Fruit fly (Drosophila melanogaster) whole organism, embryonic: ENCODE measurements around the gene CG18545.

Source experiments
- Aef1 ChIP-seq: fragments of 200-800 bp; sonication (Bioruptor generic); IDR thresholded peaks from 3 replicates; pipeline ENCODE4 v1.3.6; 2022; ENCODE audit warnings: missing biosample characterization, missing genetic modification characterization
- Asciz ChIP-seq: fragments of 200-800 bp; sonication (Bioruptor generic); optimal IDR thresholded peaks from 2 replicates; lab custom pipeline; 2017; ENCODE audit warnings: missing biosample characterization, mild to moderate bottlenecking, missing genetic modification characterization, missing genetic modification reagents
- C15 ChIP-seq: fragments of 200-800 bp; sonication (Bioruptor generic); IDR thresholded peaks from 3 replicates; pipeline ENCODE4 v1.3.6; 2022; ENCODE audit warnings: missing biosample characterization, missing genetic modification characterization
- CG10274 ChIP-seq: fragments of 200-800 bp; sonication (Bioruptor generic); optimal IDR thresholded peaks from 3 replicates; lab custom pipeline; 2017; ENCODE audit warnings: missing biosample characterization, mild to moderate bottlenecking, missing genetic modification characterization
- CG10321 ChIP-seq: fragments of 200-800 bp; sonication (Bioruptor generic); IDR thresholded peaks from 2 replicates; pipeline ENCODE4 v1.3.6; 2022; ENCODE audit warnings: missing biosample characterization, missing genetic modification characterization
- CG10543 ChIP-seq: fragments of 200-800 bp; sonication (Bioruptor generic); optimal IDR thresholded peaks from 3 replicates; lab custom pipeline; 2017; ENCODE audit warnings: missing biosample characterization, mild to moderate bottlenecking, missing genetic modification characterization, moderate library complexity
- CG12236 ChIP-seq: fragments of 200-800 bp; sonication (Bioruptor generic); optimal IDR thresholded peaks from 2 replicates; lab custom pipeline; 2016; ENCODE audit warnings: missing biosample characterization, missing genetic modification characterization
- CG13123 ChIP-seq: fragments of 200-800 bp; sonication (Bioruptor generic); optimal IDR thresholded peaks from 2 replicates; lab custom pipeline; 2016; ENCODE audit warnings: missing biosample characterization, missing genetic modification characterization
- CG1603 ChIP-seq: fragments of 200-800 bp; sonication (Bioruptor generic); optimal IDR thresholded peaks from 2 replicates; lab custom pipeline; 2019; ENCODE audit warnings: missing biosample characterization, mild to moderate bottlenecking, missing genetic modification characterization, moderate library complexity
- CG17359 ChIP-seq: fragments of 200-800 bp; sonication (Bioruptor generic); optimal IDR thresholded peaks from 3 replicates; lab custom pipeline; 2018; ENCODE audit warnings: missing biosample characterization, mild to moderate bottlenecking, missing genetic modification characterization, moderate library complexity
- CG18011 ChIP-seq: fragments of 200-800 bp; sonication (Bioruptor generic); optimal IDR thresholded peaks from 2 replicates; lab custom pipeline; 2017; ENCODE audit warnings: missing biosample characterization, missing genetic modification characterization, mild to moderate bottlenecking, moderate library complexity, missing genotype
- CG18262 ChIP-seq: fragments of 200-800 bp; optimal IDR thresholded peaks from 3 replicates; lab custom pipeline; 2019; ENCODE audit warnings: missing biosample characterization, mild to moderate bottlenecking, missing genetic modification characterization, moderate library complexity
- CG18764 ChIP-seq: fragments of 200-800 bp; sonication (Bioruptor generic); optimal IDR thresholded peaks from 3 replicates; lab custom pipeline; 2016; ENCODE audit warnings: missing biosample characterization, missing genetic modification characterization
- CG2129 ChIP-seq: fragments of 200-800 bp; sonication (Bioruptor generic); IDR thresholded peaks from 2 replicates; pipeline ENCODE4 v1.3.6; 2022; ENCODE audit warnings: missing biosample characterization, missing genetic modification characterization; ENCODE audit not compliant: partially characterized antibody
- CG3847 ChIP-seq: fragments of 200-800 bp; sonication (Bioruptor generic); IDR thresholded peaks from 2 replicates; pipeline ENCODE4 v1.3.6; 2022; ENCODE audit warnings: missing biosample characterization, missing genetic modification characterization
- CG4854 ChIP-seq: fragments of 200-800 bp; sonication (Bioruptor generic); optimal IDR thresholded peaks from 2 replicates; lab custom pipeline; 2016; ENCODE audit warnings: missing biosample characterization, missing genetic modification characterization, inconsistent platforms
- CG5245 ChIP-seq: fragments of 200-800 bp; sonication (Bioruptor generic); optimal IDR thresholded peaks from 3 replicates; lab custom pipeline; 2016; ENCODE audit warnings: missing biosample characterization, missing genetic modification characterization
- CG6254 ChIP-seq: fragments of 200-800 bp; sonication (Bioruptor generic); optimal IDR thresholded peaks from 3 replicates; lab custom pipeline; 2017; ENCODE audit warnings: mild to moderate bottlenecking, missing biosample characterization, missing genetic modification reagents, missing genetic modification characterization
- CG7556 ChIP-seq: fragments of 200-800 bp; sonication (Bioruptor generic); optimal IDR thresholded peaks from 2 replicates; lab custom pipeline; 2017; ENCODE audit warnings: missing biosample characterization, mild to moderate bottlenecking, missing genetic modification characterization
- CHES-1-like ChIP-seq: fragments of 200-800 bp; sonication (Bioruptor generic); optimal IDR thresholded peaks from 2 replicates; lab custom pipeline; 2016; ENCODE audit warnings: missing biosample characterization, missing genetic modification characterization
- D19A ChIP-seq: fragments of 200-800 bp; optimal IDR thresholded peaks from 3 replicates; lab custom pipeline; 2019; ENCODE audit warnings: missing biosample characterization, mild to moderate bottlenecking, missing genetic modification characterization, moderate library complexity
- Dip3 ChIP-seq: fragments of 200-800 bp; sonication (Bioruptor generic); optimal IDR thresholded peaks from 3 replicates; lab custom pipeline; 2016; ENCODE audit warnings: missing biosample characterization, missing genetic modification characterization
- Ets65A ChIP-seq: fragments of 200-800 bp; sonication (Bioruptor generic); peaks from one replicate; lab custom pipeline; 2016; ENCODE audit warnings: missing biosample characterization, missing genetic modification characterization
- Max ChIP-seq: fragments of 200-800 bp; sonication (Bioruptor generic); optimal IDR thresholded peaks from 2 replicates; lab custom pipeline; 2016; ENCODE audit warnings: missing biosample characterization, mild to moderate bottlenecking, missing genetic modification characterization
- Med ChIP-seq: fragments of 200-800 bp; sonication (Bioruptor generic); peaks from one replicate; lab custom pipeline; 2016; ENCODE audit warnings: missing biosample characterization, missing genetic modification characterization, mild to moderate bottlenecking, inconsistent platforms, moderate library complexity
- NFAT ChIP-seq: fragments of 200-800 bp; sonication (Bioruptor generic); IDR thresholded peaks from 2 replicates; pipeline ENCODE4 v1.3.6; 2022; ENCODE audit warnings: missing biosample characterization, missing genetic modification characterization
- Oli ChIP-seq: fragments of 200-800 bp; sonication (Bioruptor generic); optimal IDR thresholded peaks from 2 replicates; lab custom pipeline; 2018; ENCODE audit warnings: missing biosample characterization, mild to moderate bottlenecking, missing genetic modification characterization, moderate library complexity
- chif ChIP-seq, 2 experiments: fragments of 200-800 bp; sonication (Bioruptor generic); optimal IDR thresholded peaks; 3 replicates each; lab custom pipeline; 2016; ENCODE audit warnings: missing biosample characterization in 2 of 2, missing genetic modification characterization in 2 of 2
- cwo ChIP-seq: fragments of 200-800 bp; sonication (Bioruptor generic); optimal IDR thresholded peaks from 3 replicates; lab custom pipeline; 2017; ENCODE audit warnings: missing biosample characterization, missing genetic modification characterization, mild to moderate bottlenecking, moderate library complexity, missing genetic modification reagents
- disco-r ChIP-seq: fragments of 200-800 bp; sonication (Bioruptor generic); optimal IDR thresholded peaks from 2 replicates; lab custom pipeline; 2016; ENCODE audit warnings: missing biosample characterization, missing genetic modification characterization
- dmrt11E ChIP-seq: fragments of 200-800 bp; sonication (Bioruptor generic); optimal IDR thresholded peaks from 3 replicates; lab custom pipeline; 2018; ENCODE audit warnings: missing biosample characterization, mild to moderate bottlenecking, missing genetic modification characterization, moderate library complexity
- dmrt99B ChIP-seq: fragments of 200-800 bp; sonication (Bioruptor generic); optimal IDR thresholded peaks from 2 replicates; lab custom pipeline; 2018; ENCODE audit warnings: missing biosample characterization, mild to moderate bottlenecking, missing genetic modification characterization, moderate library complexity
- ewg ChIP-seq: fragments of 200-800 bp; sonication (Bioruptor generic); optimal IDR thresholded peaks from 3 replicates; lab custom pipeline; 2017; ENCODE audit warnings: mild to moderate bottlenecking, missing biosample characterization, missing genetic modification reagents, missing genetic modification characterization
- fu2 ChIP-seq: fragments of 200-800 bp; sonication (Bioruptor generic); optimal IDR thresholded peaks from 2 replicates; lab custom pipeline; 2016; ENCODE audit warnings: missing biosample characterization, missing genetic modification characterization
- gsb ChIP-seq: fragments of 200-800 bp; sonication (Bioruptor generic); IDR thresholded peaks from 2 replicates; pipeline ENCODE4 v1.3.6; 2022; ENCODE audit warnings: missing biosample characterization, missing genetic modification characterization
- ind ChIP-seq: fragments of 200-800 bp; sonication (Bioruptor generic); optimal IDR thresholded peaks from 3 replicates; lab custom pipeline; 2016; ENCODE audit warnings: missing biosample characterization, missing genetic modification characterization
- kni ChIP-seq: fragments of 200-800 bp; sonication (Bioruptor generic); optimal IDR thresholded peaks from 3 replicates; lab custom pipeline; 2017; ENCODE audit warnings: mild to moderate bottlenecking, missing biosample characterization, missing genetic modification reagents, missing genetic modification characterization
- nom ChIP-seq: fragments of 200-800 bp; sonication (Bioruptor generic); optimal IDR thresholded peaks from 2 replicates; lab custom pipeline; 2017; ENCODE audit warnings: missing biosample characterization, missing genetic modification characterization, mild to moderate bottlenecking, moderate library complexity, missing genetic modification reagents
- oc ChIP-seq: fragments of 200-800 bp; sonication (Bioruptor generic); optimal IDR thresholded peaks from 2 replicates; lab custom pipeline; 2018; ENCODE audit warnings: missing biosample characterization, mild to moderate bottlenecking, missing genetic modification characterization, moderate library complexity
- p53 ChIP-seq: fragments of 200-800 bp; sonication (Bioruptor generic); optimal IDR thresholded peaks from 2 replicates; lab custom pipeline; 2016; ENCODE audit warnings: missing biosample characterization, missing genetic modification characterization
- pan ChIP-seq, 4 experiments: fragments of >200 bp in 3 of 4; fragments of 200-800 bp in 1 of 4; sonication (Bioruptor generic) in 1 of 4; optimal IDR thresholded peaks in 3 of 4; IDR thresholded peaks in 1 of 4; 2 replicates each; pipeline versions ENCODE4 v1.3.6 to Lab custom; 2017 to 2022; ENCODE audit warnings: missing biosample characterization in 2 of 4, missing genetic modification characterization in 2 of 4, mixed read lengths in 1 of 4
- psq ChIP-seq: fragments of 200-800 bp; sonication (Bioruptor generic); optimal IDR thresholded peaks from 2 replicates; lab custom pipeline; 2017; ENCODE audit warnings: missing biosample characterization, missing genetic modification characterization
- row ChIP-seq: fragments of 200-800 bp; sonication (Bioruptor generic); IDR thresholded peaks from 3 replicates; pipeline ENCODE4 v1.3.6; 2022; ENCODE audit warnings: missing biosample characterization, missing genetic modification characterization
- sisA ChIP-seq: fragments of 200-800 bp; sonication (Bioruptor generic); IDR thresholded peaks from 2 replicates; pipeline ENCODE4 v1.3.6; 2022; ENCODE audit warnings: missing biosample characterization, missing genetic modification characterization
- slp2 ChIP-seq: fragments of 200-800 bp; sonication (Bioruptor generic); optimal IDR thresholded peaks from 2 replicates; lab custom pipeline; 2016; ENCODE audit warnings: missing biosample characterization, missing genetic modification characterization
- so ChIP-seq: fragments of 200-800 bp; sonication (Bioruptor generic); IDR thresholded peaks from 3 replicates; pipeline ENCODE4 v1.3.6; 2022; ENCODE audit warnings: missing biosample characterization, missing genetic modification characterization
- ssp ChIP-seq: fragments of 200-800 bp; sonication (Bioruptor generic); IDR thresholded peaks from 2 replicates; pipeline ENCODE4 v1.3.6; 2022; ENCODE audit warnings: missing biosample characterization, missing genetic modification characterization
- stc ChIP-seq: fragments of 200-800 bp; sonication (Bioruptor generic); IDR thresholded peaks from 2 replicates; pipeline ENCODE4 v1.3.6; 2022; ENCODE audit warnings: missing biosample characterization, missing genetic modification characterization
- trh ChIP-seq: fragments of 200-800 bp; sonication (Bioruptor generic); optimal IDR thresholded peaks from 2 replicates; lab custom pipeline; 2016; ENCODE audit warnings: missing biosample characterization, missing genetic modification characterization

CG18545 gene

dm6 chr3R:10356563-10357363 is 16.0 kb downstream of the CG18545 start (continued):
- TF ChIP-seq CG10543 (GFP tag; lab: Kevin White, UChicago): peak; percentile 46
- peak; percentile 43 for TF ChIP-seq trh (GFP tag; lab: Kevin White, UChicago)
- TF ChIP-seq Med (GFP tag; lab: Kevin White, UChicago): peak; percentile 93
- peak; percentile 19 for TF ChIP-seq CG13123 (GFP tag; lab: Kevin White, UChicago)
- TF ChIP-seq row (GFP tag; lab: Robert Waterston, UW): no peak
- TF ChIP-seq CHES-1-like (GFP tag; lab: Kevin White, UChicago): peak; percentile 67
- TF ChIP-seq CG2129: no peak
- peak; percentile 89 for TF ChIP-seq nom (GFP tag; lab: Kevin White, UChicago)
- no peak for TF ChIP-seq gsb (GFP tag; lab: Robert Waterston, UW)
- peak; percentile 85 for TF ChIP-seq dmrt99B (tag; lab: Kevin White, UChicago)
- no peak for TF ChIP-seq NFAT (GFP tag; lab: Robert Waterston, UW)
- TF ChIP-seq Max (GFP tag; lab: Kevin White, UChicago): peak; percentile 79
- TF ChIP-seq Oli: peak; percentile 80
- TF ChIP-seq CG3847: no peak
- TF ChIP-seq ewg (GFP tag; lab: Kevin White, UChicago): peak; percentile 56
- TF ChIP-seq p53 (GFP tag; lab: Kevin White, UChicago): peak; percentile 66
- peak; percentile 94 for TF ChIP-seq CG7556 (GFP tag; lab: Kevin White, UChicago)
- TF ChIP-seq slp2 (GFP tag; lab: Kevin White, UChicago): peak; percentile 76
- TF ChIP-seq CG18011: peak; percentile 46
- TF ChIP-seq CG6254 (GFP tag; lab: Kevin White, UChicago): peak; percentile 74
- no peak for TF ChIP-seq Aef1 (GFP tag; lab: Robert Waterston, UW)
- TF ChIP-seq sisA (GFP tag; lab: Robert Waterston, UW): no peak
- peak; percentile 73 for TF ChIP-seq D19A (tag; lab: Kevin White, UChicago)
- TF ChIP-seq Asciz (GFP tag; lab: Kevin White, UChicago): peak; percentile 70
- TF ChIP-seq CG18764 (GFP tag; lab: Kevin White, UChicago): no peak
- TF ChIP-seq CG10274: peak; percentile 17
- peak; percentile 80 for TF ChIP-seq CG17359 (tag; lab: Kevin White, UChicago)
- TF ChIP-seq pan (optimal IDR thresholded peaks at IDR 0.05; lab: Kevin White, UChicago): no peak
- TF ChIP-seq pan (GFP tag; optimal IDR thresholded peaks at IDR 0.05 in 1 of 2, IDR thresholded peaks at IDR 0.05 in 1 of 2): no peak
- peak; percentile 59 to 74 for TF ChIP-seq chif (GFP tag; optimal IDR thresholded peaks at IDR 0.05; lab: Kevin White, UChicago)
- TF ChIP-seq Ets65A (GFP tag; lab: Kevin White, UChicago): peak; percentile 74
- no peak for TF ChIP-seq kni (GFP tag; lab: Kevin White, UChicago)
- TF ChIP-seq CG10321 (GFP tag; lab: Robert Waterston, UW): 0 out of 2 replicates have a peak, but pooled peaks have one; percentile 2
- no peak for TF ChIP-seq C15 (GFP tag; lab: Robert Waterston, UW)
- TF ChIP-seq fu2: peak; percentile 77
- peak; percentile 79 for TF ChIP-seq oc (tag; lab: Kevin White, UChicago)
- TF ChIP-seq cwo: peak; percentile 92
- TF ChIP-seq CG12236 (GFP tag; lab: Kevin White, UChicago): peak; percentile 80
- peak; percentile 0 for TF ChIP-seq psq
- TF ChIP-seq CG1603: peak; percentile 85
- no peak for TF ChIP-seq stc (GFP tag; lab: Robert Waterston, UW)
- peak; percentile 28 for TF ChIP-seq CG5245 (GFP tag; lab: Kevin White, UChicago)
- no peak for TF ChIP-seq so
- TF ChIP-seq dmrt11E: peak; percentile 88
- TF ChIP-seq CG4854 (GFP tag; lab: Kevin White, UChicago): peak; percentile 44
- TF ChIP-seq CG18262 (tag; lab: Kevin White, UChicago): peak; percentile 89
- TF ChIP-seq ind: peak; percentile 51
- TF ChIP-seq ssp (GFP tag; lab: Robert Waterston, UW): no peak
- TF ChIP-seq Dip3 (GFP tag; lab: Kevin White, UChicago): peak; percentile 55
- TF ChIP-seq disco-r: peak; percentile 76
